Worm (Caenorhabditis elegans): Measurements from ENCODE around the gene gop-3.

gop-3 gene

DNA sequence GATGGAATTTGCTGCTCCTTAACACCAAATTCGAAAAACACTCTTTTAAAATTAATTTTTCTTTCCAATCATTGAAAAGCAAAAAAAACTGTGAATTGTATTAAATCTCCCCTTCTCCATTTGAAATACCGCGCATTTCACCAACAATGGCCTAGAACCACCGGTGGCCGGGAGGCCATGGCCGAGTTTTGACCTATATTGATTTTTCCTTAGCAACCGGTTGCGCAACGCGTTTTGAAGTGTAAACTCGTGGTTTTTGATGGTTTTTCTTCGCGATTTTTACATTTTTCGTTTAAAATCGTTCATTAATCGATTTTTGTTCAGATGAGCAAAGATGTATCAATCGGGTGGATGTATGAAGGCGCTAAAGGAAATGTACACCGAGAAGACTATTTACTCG lies 47.8 kb downstream of the gop-3 start, which contains the start of gene mog-3:
Gene mog-3 (plus strand): TSS at position 319 of the 400 bp plus-strand sequence.
- TF ChIP-seq ets-4 (tag; optimal IDR thresholded peaks at IDR 0.05) (peak; percentile 100), C08G9.2 (tag; optimal IDR thresholded peaks at IDR 0.05) (peak; percentile 97), K09A11.1 (tag; optimal IDR thresholded peaks at IDR 0.05; ENCODE audit: insufficient read depth) (no peak), gmeb-2 (tag; optimal IDR thresholded peaks at IDR 0.05) (peak; percentile 9), madf-2 (tag; optimal IDR thresholded peaks at IDR 0.05) (peak; percentile 26), zip-5 (tag; optimal IDR thresholded peaks at IDR 0.05) (peak; percentile 83), ceh-18 (tag; optimal IDR thresholded peaks at IDR 0.05) (peak; percentile 7), lin-11 (tag; optimal IDR thresholded peaks at IDR 0.05) (no peak), eyg-1 (tag; optimal IDR thresholded peaks at IDR 0.05) (no peak), fkh-6 (tag; optimal IDR thresholded peaks at IDR 0.05) (peak; percentile 69), fax-1 (tag; optimal IDR thresholded peaks at IDR 0.05) (peak; percentile 68), hlh-30 (tag; optimal IDR thresholded peaks at IDR 0.05; ENCODE audit: insufficient read depth) (peak; percentile 12), ceh-31 (tag; optimal IDR thresholded peaks at IDR 0.05) (peak; percentile 97), lim-6 (tag; optimal IDR thresholded peaks at IDR 0.05) (peak; percentile 82), dmd-4 (tag; optimal IDR thresholded peaks at IDR 0.05; ENCODE audit: borderline replicate concordance) (no peak), ceh-14 (tag; optimal IDR thresholded peaks at IDR 0.05) (peak; percentile 72), tbx-2 (tag; optimal IDR thresholded peaks at IDR 0.05) (peak; percentile 91), pha-2 (tag; optimal IDR thresholded peaks at IDR 0.05) (no peak), hlh-6 (tag; optimal IDR thresholded peaks at IDR 0.05) (peak; percentile 44), tbx-7 (tag; optimal IDR thresholded peaks at IDR 0.05) (peak; percentile 89), sox-2 (GFP tag; IDR thresholded peaks at IDR 0.05) (no peak), pqm-1 (tag; optimal IDR thresholded peaks at IDR 0.05) (peak; percentile 50), hlh-13 (GFP tag; optimal IDR thresholded peaks at IDR 0.05) (peak; percentile 32), nfya-1 (tag; optimal IDR thresholded peaks at IDR 0.05) (peak; percentile 51), ceh-2 (tag; optimal IDR thresholded peaks at IDR 0.05) (peak; percentile 92), ceh-34 (tag; optimal IDR thresholded peaks at IDR 0.05) (peak; percentile 33), F13H6.1 (tag; optimal IDR thresholded peaks at IDR 0.05) (peak; percentile 59), sox-4 (tag; optimal IDR thresholded peaks at IDR 0.05) (no peak), elt-2 (tag; optimal IDR thresholded peaks at IDR 0.05) (peak; percentile 64), rnt-1 (tag; optimal IDR thresholded peaks at IDR 0.05) (peak; percentile 87), unc-86 (tag; optimal IDR thresholded peaks at IDR 0.05) (peak; percentile 17), ceh-48 (tag; optimal IDR thresholded peaks at IDR 0.05) (peak; percentile 98), ceh-9 (tag; optimal IDR thresholded peaks at IDR 0.05) (no peak), nhr-11 (tag; optimal IDR thresholded peaks at IDR 0.05) (no peak), ztf-16 (tag; optimal IDR thresholded peaks at IDR 0.05) (peak; percentile 30), unc-3 (GFP tag; conservative IDR thresholded peaks at IDR 0.05) (peak; percentile 32; the same call in 1 of the 2 replicates), unc-3 (tag; optimal IDR thresholded peaks at IDR 0.05) (no peak), K02D7.2 (tag; optimal IDR thresholded peaks at IDR 0.05) (no peak), unc-42 (tag; optimal IDR thresholded peaks at IDR 0.05) (peak; percentile 57), mec-3 (tag; optimal IDR thresholded peaks at IDR 0.05; ENCODE audit: borderline replicate concordance) (peak; percentile 88), ceh-22 (tag; optimal IDR thresholded peaks at IDR 0.05) (no peak), hlh-8 (tag; optimal IDR thresholded peaks at IDR 0.05) (peak; percentile 87), ref-2 (tag; optimal IDR thresholded peaks at IDR 0.05) (peak; percentile 78), ttx-3 (tag; optimal IDR thresholded peaks at IDR 0.05) (peak; percentile 23), syd-9 (tag; optimal IDR thresholded peaks at IDR 0.05) (no peak), ahr-1 (tag; optimal IDR thresholded peaks at IDR 0.05) (peak; percentile 3)
